Fruit fly (Drosophila melanogaster): ENCODE results near the gene Ras64B.

Gene Ras64B

DNA sequence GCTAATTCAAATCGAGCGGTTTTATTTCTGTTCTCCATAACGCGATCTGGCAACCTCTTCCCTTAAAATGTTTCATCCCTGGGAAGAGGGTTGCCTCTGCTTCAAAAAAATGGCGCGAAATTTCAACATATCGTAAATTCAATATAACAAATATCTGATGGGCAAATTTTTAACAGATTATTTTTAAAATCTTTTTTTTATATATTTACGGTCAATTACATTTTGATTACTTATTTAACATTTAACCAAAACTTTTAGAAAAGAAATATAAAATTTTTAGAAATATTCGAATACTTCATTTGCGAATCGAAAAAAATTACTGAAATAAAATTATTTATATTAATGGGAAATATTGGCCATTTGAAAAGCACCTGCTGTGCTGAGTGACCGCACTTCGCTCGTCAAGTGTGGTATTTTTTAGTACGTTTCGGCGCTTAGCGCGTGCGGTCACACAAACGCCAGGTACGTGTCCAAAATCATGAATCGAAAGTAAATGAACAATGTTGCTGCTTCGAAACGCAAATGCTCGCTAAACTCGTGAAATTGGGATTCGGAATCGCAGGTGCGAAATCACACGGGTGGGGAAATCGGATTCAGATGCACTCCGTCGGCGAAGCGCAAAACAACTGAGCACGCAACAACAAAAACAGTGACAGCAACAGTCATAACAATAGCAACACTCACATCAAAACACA lies 31.2 kb downstream of the Ras64B start, which contains the start of gene Ero1L (continued):
- TF ChIP-seq Lhr (GFP tag; optimal IDR thresholded peaks at IDR 0.05) (peak; percentile 82), C15 (GFP tag; IDR thresholded peaks at IDR 0.05) (no peak), CG33213 (GFP tag; optimal IDR thresholded peaks at IDR 0.05) (peak; percentile 6), dmrt11E (tag; optimal IDR thresholded peaks at IDR 0.05) (no peak), CG11695 (GFP tag; IDR thresholded peaks at IDR 0.05) (peak; percentile 51; the same call in 1 of the 3 replicates), hkb (optimal IDR thresholded peaks at IDR 0.05) (no peak), hkb (GFP tag; IDR thresholded peaks at IDR 0.05) (no peak), CG9817 (tag; optimal IDR thresholded peaks at IDR 0.05) (no peak), CG2120 (GFP tag; optimal IDR thresholded peaks at IDR 0.05) (peak; percentile 16), cas (GFP tag; IDR thresholded peaks at IDR 0.05) (no peak), sc (optimal IDR thresholded peaks at IDR 0.05) (no peak), sc (GFP tag; optimal IDR thresholded peaks at IDR 0.05) (no peak), wdn (GFP tag; IDR thresholded peaks at IDR 0.05) (0 out of 2 replicates have a peak, but pooled peaks have one; percentile 42), phol (tag; optimal IDR thresholded peaks at IDR 0.05) (peak; percentile 85), fd64A (GFP tag; optimal IDR thresholded peaks at IDR 0.05) (no peak), Opbp (GFP tag; IDR thresholded peaks at IDR 0.05; ENCODE audit: partially characterized antibody) (peak; percentile 42; the same call in 1 of the 3 replicates), CG10267 (tag; optimal IDR thresholded peaks at IDR 0.05) (peak; percentile 70), tna (GFP tag; IDR thresholded peaks at IDR 0.05; ENCODE audit: partially characterized antibody) (no peak), CG9876 (GFP tag; optimal IDR thresholded peaks at IDR 0.05) (no peak), nau (GFP tag; optimal IDR thresholded peaks at IDR 0.05) (no peak), CG15073 (GFP tag; optimal IDR thresholded peaks at IDR 0.05) (no peak), Atf3 (GFP tag; optimal IDR thresholded peaks at IDR 0.05) (no peak), sob (GFP tag; IDR thresholded peaks at IDR 0.05) (no peak), CG11456 (GFP tag; IDR thresholded peaks at IDR 0.05) (0 out of 3 replicates have a peak, but pooled peaks have one; percentile 59), crc (GFP tag; optimal IDR thresholded peaks at IDR 0.05) (no peak), CG17361 (GFP tag; IDR thresholded peaks at IDR 0.05) (peak; percentile 68; the same call in 2 of the 3 replicates), E2f1 (GFP tag; IDR thresholded peaks at IDR 0.05) (no peak; the same call in 1 of the 2 replicates), knrl (GFP tag; IDR thresholded peaks at IDR 0.05; ENCODE audit: partially characterized antibody) (0 out of 3 replicates have a peak, but pooled peaks have one; percentile 47), NfI (GFP tag; optimal IDR thresholded peaks at IDR 0.05) (no peak), CG1603 (tag; optimal IDR thresholded peaks at IDR 0.05) (peak; percentile 33), pita (GFP tag; optimal IDR thresholded peaks at IDR 0.05) (no peak), rib (GFP tag; IDR thresholded peaks at IDR 0.05) (peak; percentile 52; the same call in 1 of the 2 replicates), ash1 (GFP tag; optimal IDR thresholded peaks at IDR 0.05) (no peak), mirr (GFP tag; optimal IDR thresholded peaks at IDR 0.05) (no peak), CG43689 (GFP tag; IDR thresholded peaks at IDR 0.05) (no peak), Dip3 (GFP tag; optimal IDR thresholded peaks at IDR 0.05) (no peak), Neu2 (GFP tag; optimal IDR thresholded peaks at IDR 0.05; ENCODE audit: borderline replicate concordance) (no peak), Fer1 (GFP tag; optimal IDR thresholded peaks at IDR 0.05) (no peak), ttk (GFP tag; IDR thresholded peaks at IDR 0.05) (no peak), CG2889 (GFP tag; IDR thresholded peaks at IDR 0.05) (no peak), Ptx1 (GFP tag; IDR thresholded peaks at IDR 0.05) (no peak; the same call in 1 of the 2 replicates), ATbp (GFP tag; optimal IDR thresholded peaks at IDR 0.05) (no peak), CG7745 (tag; optimal IDR thresholded peaks at IDR 0.05) (no peak), CG12155 (GFP tag; optimal IDR thresholded peaks at IDR 0.05) (no peak), CG10366 (GFP tag; IDR thresholded peaks at IDR 0.05) (no peak), Gsc (GFP tag; IDR thresholded peaks at IDR 0.05) (no peak), CG4424 (GFP tag; optimal IDR thresholded peaks at IDR 0.05) (peak; percentile 34), sisA (GFP tag; IDR thresholded peaks at IDR 0.05) (no peak), chif (GFP tag; optimal IDR thresholded peaks at IDR 0.05) (no peak), H2.0 (GFP tag; IDR thresholded peaks at IDR 0.05) (no peak), Hr39 (optimal IDR thresholded peaks at IDR 0.05) (no peak)

Data from whole organism, embryonic.